Worm (Caenorhabditis elegans) whole organism, mixed stage, embryonic: ENCODE results near the gene F15E6.4.

Source experiments
- blmp-1 ChIP-seq: fragments of 150-350 bp; optimal IDR thresholded peaks from 2 replicates; lab custom pipeline; 2014; ENCODE audit warnings: missing biosample characterization, missing genetic modification characterization
- ces-1 ChIP-seq: fragments of 150-350 bp; optimal IDR thresholded peaks from 2 replicates; lab custom pipeline; 2014; ENCODE audit warnings: missing biosample characterization, missing genetic modification reagents, missing genetic modification characterization
- elt-3 ChIP-seq: fragments of 150-350 bp; optimal IDR thresholded peaks from 2 replicates; lab custom pipeline; 2014; ENCODE audit warnings: missing biosample characterization, missing genetic modification characterization
- lsy-2 ChIP-seq: fragments of 150-350 bp; optimal IDR thresholded peaks from 2 replicates; lab custom pipeline; 2014; ENCODE audit warnings: missing biosample characterization, missing genetic modification characterization
- mep-1 ChIP-seq: fragments of 150-350 bp; optimal IDR thresholded peaks from 2 replicates; lab custom pipeline; 2017; ENCODE audit warnings: missing biosample characterization, missing genetic modification reagents, missing genetic modification characterization, inconsistent platforms
- nhr-237 ChIP-seq: fragments of 150-350 bp; optimal IDR thresholded peaks from 2 replicates; lab custom pipeline; 2014; ENCODE audit warnings: missing biosample characterization, missing genetic modification characterization
- nhr-28 ChIP-seq: fragments of 150-350 bp; optimal IDR thresholded peaks from 2 replicates; lab custom pipeline; 2014; ENCODE audit warnings: missing biosample characterization, missing genetic modification characterization
- nhr-76 ChIP-seq: sonication (generic microtip); optimal IDR thresholded peaks from 2 replicates; lab custom pipeline; 2017; ENCODE audit warnings: missing biosample characterization, missing genetic modification characterization
- pha-4 ChIP-seq: fragments of 150-350 bp; optimal IDR thresholded peaks from 2 replicates; lab custom pipeline; 2018; ENCODE audit warnings: missing biosample characterization, missing genetic modification reagents, missing genetic modification characterization
- ztf-11 ChIP-seq: fragments of 150-350 bp; optimal IDR thresholded peaks from 2 replicates; lab custom pipeline; 2014; ENCODE audit warnings: missing biosample characterization, missing genetic modification characterization

- TF ChIP-seq lsy-2 (tag; lab: Kevin White, UChicago) (no peak), blmp-1 (tag; lab: Kevin White, UChicago) (no peak), nhr-237 (tag; lab: Kevin White, UChicago) (no peak), mep-1 (tag; lab: Kevin White, UChicago) (no peak), ztf-11 (tag; lab: Kevin White, UChicago) (no peak), nhr-28 (tag; lab: Kevin White, UChicago) (no peak), ces-1 (GFP tag; lab: Kevin White, UChicago) (no peak), elt-3 (tag; lab: Kevin White, UChicago) (no peak), pha-4 (tag; lab: Kevin White, UChicago) (no peak), nhr-76 (tag; lab: Kevin White, UChicago) (no peak)
Measured at ce11 chrIV:4318056-4318455, 26.8 kb downstream of the F15E6.4 start.
